Fruit fly (Drosophila melanogaster): ENCODE results near the gene CG7878.

- TF ChIP-seq CG5204 (GFP tag; optimal IDR thresholded peaks at IDR 0.05) (no peak), Mnt (GFP tag; optimal IDR thresholded peaks at IDR 0.05) (no peak), kay (GFP tag; ENCODE audit: borderline replicate concordance) (no peak), Hr96 (GFP tag; optimal IDR thresholded peaks at IDR 0.05) (no peak), tj (GFP tag; optimal IDR thresholded peaks at IDR 0.05) (no peak), CG7101 (tag; optimal IDR thresholded peaks at IDR 0.05) (no peak), CG33017 (tag; optimal IDR thresholded peaks at IDR 0.05) (no peak), bab1 (GFP tag; optimal IDR thresholded peaks at IDR 0.05) (no peak), toe (GFP tag; optimal IDR thresholded peaks at IDR 0.05) (no peak), cnc (optimal IDR thresholded peaks at IDR 0.05) (no peak), Clk (GFP tag; optimal IDR thresholded peaks at IDR 0.05) (no peak)
These were observed 33.5 kb downstream of the CG7878 start for dm6 chr3R:8155735-8156670.
